Worm (Caenorhabditis elegans) whole organism, L4/young adult: ENCODE data around the gene C28D4.4.
"Not testable (repeated sequence)": the region's sequence is repeated elsewhere in the genome, so short reads cannot be mapped to it uniquely, and the experiment has no call there.

Experiments used
- dao-5 ChIP-seq: sonication (generic microtip); optimal IDR thresholded peaks from 2 replicates; lab custom pipeline; 2016; ENCODE audit warnings: missing genotype, missing genetic modification characterization, moderate library complexity, missing compliant biosample characterization
- him-1 ChIP-seq: sonication (generic microtip); optimal IDR thresholded peaks from 2 replicates; lab custom pipeline; 2016; ENCODE audit warnings: missing genotype, missing genetic modification reagents, missing genetic modification characterization, missing compliant biosample characterization

ce11 chrIV:9767054-9767453 lies 22.2 kb upstream of the C28D4.4 start, which contains the start of gene msp-79:
- TF ChIP-seq him-1, dao-5 (tag; lab: Kevin White, UChicago): not testable (repeated sequence)
